Fruit fly (Drosophila melanogaster): ENCODE data around the gene CG6276.

The CG6276 gene

DNA sequence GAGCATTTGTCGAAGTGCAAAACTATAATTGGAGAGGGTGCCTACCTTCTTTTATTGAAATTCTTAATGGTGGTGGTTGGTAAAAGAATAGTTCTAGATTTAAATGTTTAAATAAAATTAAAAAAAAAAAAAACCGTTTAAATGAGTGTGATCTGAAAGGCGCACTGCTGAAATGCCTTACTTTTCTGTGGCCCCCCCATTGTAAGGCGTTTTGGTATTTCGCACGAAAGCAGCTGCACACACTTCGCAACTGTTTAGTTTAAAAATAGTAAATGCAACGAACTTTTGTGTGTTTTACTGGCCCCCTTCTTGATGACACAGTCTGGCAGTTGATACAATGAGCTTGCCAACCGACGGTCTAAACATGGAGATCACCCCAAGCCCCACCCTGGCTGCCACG is 51.4 kb downstream of the CG6276 start, which contains the start of the genes CG14864 and Zip88E:
CG14864 (minus strand) TSS at position 113 of the 400 bp plus-strand sequence.
Zip88E (plus strand) TSS at position 237 of the 400 bp plus-strand sequence.
- TF ChIP-seq Hr39 (optimal IDR thresholded peaks at IDR 0.05) (no peak), CG14710 (tag; optimal IDR thresholded peaks at IDR 0.05) (peak; percentile 23), sd (tag; optimal IDR thresholded peaks at IDR 0.05) (no peak), Dp (GFP tag; optimal IDR thresholded peaks at IDR 0.05) (peak; percentile 73), CG17186 (GFP tag; optimal IDR thresholded peaks at IDR 0.05) (peak; percentile 30), Pdp1 (GFP tag; optimal IDR thresholded peaks at IDR 0.05) (peak in 1 of 2 experiments; percentile 15), row (GFP tag; IDR thresholded peaks at IDR 0.05) (peak; percentile 19; the same call in 1 of the 3 replicates), sug (tag; optimal IDR thresholded peaks at IDR 0.05) (peak; percentile 17), CG15514 (GFP tag; optimal IDR thresholded peaks at IDR 0.05) (peak; percentile 57), CG9797 (GFP tag; optimal IDR thresholded peaks at IDR 0.05) (peak; percentile 77), Aef1 (GFP tag; IDR thresholded peaks at IDR 0.05) (no peak), CG1603 (tag; optimal IDR thresholded peaks at IDR 0.05) (peak; percentile 17), phol (tag; optimal IDR thresholded peaks at IDR 0.05) (peak; percentile 17), Med (GFP tag) (peak; percentile 15), CG32772 (GFP tag; IDR thresholded peaks at IDR 0.05) (0 out of 2 replicates have a peak, but pooled peaks have one; percentile 12), CG12769 (tag; optimal IDR thresholded peaks at IDR 0.05) (no peak), gfzf (GFP tag; optimal IDR thresholded peaks at IDR 0.05) (peak; percentile 87), CG42726 (GFP tag; IDR thresholded peaks at IDR 0.05; ENCODE audit: partially characterized antibody) (0 out of 2 replicates have a peak, but pooled peaks have one; percentile 23), E2f2 (GFP tag; IDR thresholded peaks at IDR 0.05) (peak; percentile 76), MBD-R2 (GFP tag; IDR thresholded peaks at IDR 0.05) (peak; percentile 81), CG10147 (GFP tag; optimal IDR thresholded peaks at IDR 0.05) (no peak), YL-1 (GFP tag; optimal IDR thresholded peaks at IDR 0.05) (peak; percentile 44), Myb (GFP tag; optimal IDR thresholded peaks at IDR 0.05) (peak; percentile 95), CG10267 (tag; optimal IDR thresholded peaks at IDR 0.05) (peak; percentile 17), Jarid2 (GFP tag; optimal IDR thresholded peaks at IDR 0.05) (no peak), trh (GFP tag; optimal IDR thresholded peaks at IDR 0.05) (no peak), amos (GFP tag; IDR thresholded peaks at IDR 0.05; ENCODE audit: partially characterized antibody) (peak; percentile 23; the same call in 1 of the 2 replicates), crp (GFP tag; optimal IDR thresholded peaks at IDR 0.05) (peak in 1 of 2 experiments; percentile 8), hb (GFP tag; IDR thresholded peaks at IDR 0.05; ENCODE audit: partially characterized antibody) (0 out of 3 replicates have a peak, but pooled peaks have one; percentile 5), vvl (GFP tag; IDR thresholded peaks at IDR 0.05) (0 out of 2 replicates have a peak, but pooled peaks have one; percentile 10), CoRest (tag; optimal IDR thresholded peaks at IDR 0.05) (peak; percentile 9), Sry-δ (GFP tag; optimal IDR thresholded peaks at IDR 0.05) (peak; percentile 20), CG13287 (GFP tag; IDR thresholded peaks at IDR 0.05; ENCODE audit: partially characterized antibody) (peak; percentile 49; the same call in 1 of the 2 replicates), Scr (GFP tag; IDR thresholded peaks at IDR 0.05; ENCODE audit: partially characterized antibody) (0 out of 2 replicates have a peak, but pooled peaks have one; percentile 17), CG12659 (GFP tag; optimal IDR thresholded peaks at IDR 0.05) (peak; percentile 17), sqz (GFP tag; optimal IDR thresholded peaks at IDR 0.05) (no peak), BEAF-32 (GFP tag; optimal IDR thresholded peaks at IDR 0.05) (peak; percentile 34), sens (GFP tag) (peak; percentile 33), pzg (GFP tag; optimal IDR thresholded peaks at IDR 0.05) (peak; percentile 69), CG2116 (GFP tag; optimal IDR thresholded peaks at IDR 0.05) (peak; percentile 71), Dref (GFP tag; IDR thresholded peaks at IDR 0.05) (peak; percentile 39), Awh (GFP tag; IDR thresholded peaks at IDR 0.05) (no peak), trem (tag; optimal IDR thresholded peaks at IDR 0.05) (peak; percentile 33)

Data from whole organism, embryonic.